Worm (Caenorhabditis elegans): ENCODE data around the gene lst-6.

lst-6 gene

DNA sequence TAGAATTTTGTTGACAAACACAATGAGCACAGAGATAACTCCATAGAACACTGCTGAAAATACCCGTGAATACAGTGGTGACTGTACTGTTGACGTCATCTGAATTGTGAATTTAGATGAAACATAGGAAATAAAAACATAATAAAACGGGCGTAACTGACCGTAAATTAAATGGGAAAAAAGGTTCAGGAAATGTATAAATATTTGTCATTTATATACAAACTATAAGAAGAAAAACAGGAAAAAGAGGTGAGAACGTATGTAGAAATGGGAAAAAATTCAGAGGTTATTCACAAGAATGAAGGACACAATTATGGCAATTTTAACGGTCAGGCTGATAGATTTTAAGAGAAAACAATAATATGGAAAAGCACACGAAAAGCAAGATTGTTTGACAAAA is 9.7 kb downstream of the lst-6 start, which contains the start of gene sqv-7:
Gene sqv-7, minus strand, starts transcription at position 101 of the 400 bp plus-strand sequence.
- TF ChIP-seq B0310.2 (tag; optimal IDR thresholded peaks at IDR 0.05) (no peak), tbx-11 (GFP tag; IDR thresholded peaks at IDR 0.05) (no peak), ama-1 (optimal IDR thresholded peaks at IDR 0.05) (no peak), sea-1 (GFP tag; conservative IDR thresholded peaks at IDR 0.05) (no peak), ceh-13 (GFP tag; optimal IDR thresholded peaks at IDR 0.05) (no peak), scrt-1 (GFP tag; IDR thresholded peaks at IDR 0.05) (no peak), hmg-4 (GFP tag; optimal IDR thresholded peaks at IDR 0.05) (no peak), ets-7 (tag; optimal IDR thresholded peaks at IDR 0.05) (no peak), tra-4 (tag; optimal IDR thresholded peaks at IDR 0.05) (no peak), hmbx-1 (tag; optimal IDR thresholded peaks at IDR 0.05) (no peak), pes-1 (GFP tag; IDR thresholded peaks at IDR 0.05) (no peak), ceh-36 (tag; optimal IDR thresholded peaks at IDR 0.05) (no peak), F13C5.2 (tag; optimal IDR thresholded peaks at IDR 0.05) (no peak), flt-1 (GFP tag; IDR thresholded peaks at IDR 0.05) (no peak), hnd-1 (tag; optimal IDR thresholded peaks at IDR 0.05) (no peak), aly-1 (tag; optimal IDR thresholded peaks at IDR 0.05) (no peak), tbx-37 (GFP tag; conservative IDR thresholded peaks at IDR 0.05) (no peak)

DNA sequence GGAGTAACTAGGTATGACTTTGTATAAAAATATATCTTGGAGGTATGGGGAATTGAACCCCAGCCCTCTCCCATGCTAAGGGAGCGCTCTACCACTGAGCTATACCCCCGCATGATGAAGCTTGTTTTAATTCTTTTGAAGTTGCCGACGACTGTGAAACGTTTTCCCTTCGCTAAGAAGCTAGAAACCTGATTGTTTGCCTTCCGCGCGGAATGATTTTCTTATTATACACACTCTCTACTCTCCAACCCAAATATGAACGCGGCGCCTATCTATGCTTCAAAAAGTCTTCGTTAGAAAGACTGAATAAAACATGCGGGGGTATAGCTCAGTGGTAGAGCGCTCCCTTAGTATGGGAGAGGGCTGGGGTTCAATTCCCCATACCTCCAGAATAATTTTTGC is 19.4 kb downstream of the lst-6 start:
- TF ChIP-seq hnd-1 (tag; optimal IDR thresholded peaks at IDR 0.05) (no peak), B0310.2 (tag; optimal IDR thresholded peaks at IDR 0.05) (no peak), tbx-37 (GFP tag; conservative IDR thresholded peaks at IDR 0.05) (0 out of 2 replicates have a peak, but pooled peaks have one; percentile 17), sea-1 (GFP tag; conservative IDR thresholded peaks at IDR 0.05) (no peak), scrt-1 (GFP tag; IDR thresholded peaks at IDR 0.05) (no peak), tbx-11 (GFP tag; IDR thresholded peaks at IDR 0.05) (0 out of 2 replicates have a peak, but pooled peaks have one; percentile 39)

DNA sequence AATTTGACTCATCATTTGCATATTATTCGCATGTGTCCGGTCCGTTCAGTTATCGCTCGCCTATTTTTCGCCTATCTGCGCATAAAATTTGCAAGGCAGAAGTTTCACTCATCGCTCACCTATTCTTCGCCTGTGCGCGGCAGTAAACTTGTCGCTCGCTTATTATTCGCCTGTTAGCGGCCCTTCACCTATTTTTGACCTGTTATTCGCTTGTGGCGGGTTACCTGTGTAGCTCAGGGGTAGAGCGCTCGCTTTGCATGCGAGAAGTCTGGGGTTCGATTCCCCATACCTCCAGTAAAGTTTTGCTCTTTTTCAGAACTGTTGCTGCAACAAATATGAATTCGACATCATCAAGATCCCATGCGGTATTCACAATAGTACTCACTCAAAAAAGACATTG is 20.9 kb downstream of the lst-6 start:
- TF ChIP-seq B0310.2 (tag; optimal IDR thresholded peaks at IDR 0.05) (peak; percentile 78), flt-1 (GFP tag; IDR thresholded peaks at IDR 0.05) (peak; percentile 98), ceh-13 (GFP tag; optimal IDR thresholded peaks at IDR 0.05) (peak; percentile 77), ceh-36 (tag; optimal IDR thresholded peaks at IDR 0.05) (peak; percentile 97), hnd-1 (tag; optimal IDR thresholded peaks at IDR 0.05) (peak; percentile 67), ets-7 (tag; optimal IDR thresholded peaks at IDR 0.05) (peak; percentile 57), hmbx-1 (tag; optimal IDR thresholded peaks at IDR 0.05) (peak; percentile 68), tra-4 (tag; optimal IDR thresholded peaks at IDR 0.05) (peak; percentile 72), tbx-11 (GFP tag; IDR thresholded peaks at IDR 0.05) (peak; percentile 90), tbx-37 (GFP tag; conservative IDR thresholded peaks at IDR 0.05) (peak; percentile 89), F13C5.2 (tag; optimal IDR thresholded peaks at IDR 0.05) (peak; percentile 80), scrt-1 (GFP tag; IDR thresholded peaks at IDR 0.05) (peak; percentile 97), pes-1 (GFP tag; IDR thresholded peaks at IDR 0.05) (peak; percentile 96), aly-1 (tag; optimal IDR thresholded peaks at IDR 0.05) (peak; percentile 81), sea-1 (GFP tag; conservative IDR thresholded peaks at IDR 0.05) (peak; percentile 96), hmg-4 (GFP tag; optimal IDR thresholded peaks at IDR 0.05) (peak; percentile 97)

DNA sequence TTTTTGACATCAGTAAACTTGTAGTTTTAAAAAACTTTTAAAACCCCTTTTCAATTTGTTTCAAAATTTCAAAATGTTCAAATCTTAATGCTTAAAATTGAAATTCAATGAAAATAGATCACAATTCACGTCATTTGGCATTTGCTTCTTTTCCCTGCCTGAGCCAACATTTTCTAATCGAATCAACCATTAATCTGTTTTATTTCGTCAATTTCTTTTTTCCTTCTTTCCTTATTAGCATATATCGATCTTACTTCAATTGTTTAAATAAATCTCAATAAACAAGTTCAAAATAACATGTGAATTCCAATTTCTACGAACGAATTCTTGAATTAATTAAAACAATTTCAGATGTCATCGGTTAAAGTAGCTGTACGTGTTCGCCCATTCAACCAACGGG is 26.7 kb downstream of the lst-6 start:
- TF ChIP-seq F13C5.2 (tag; optimal IDR thresholded peaks at IDR 0.05), result no peak
- TF ChIP-seq tra-4 (tag; optimal IDR thresholded peaks at IDR 0.05), result no peak
- TF ChIP-seq pes-1 (GFP tag; IDR thresholded peaks at IDR 0.05), result no peak
- TF ChIP-seq hmg-4 (GFP tag; optimal IDR thresholded peaks at IDR 0.05), result no peak
- TF ChIP-seq ceh-36 (tag; optimal IDR thresholded peaks at IDR 0.05), result no peak
- no peak for TF ChIP-seq aly-1 (tag; optimal IDR thresholded peaks at IDR 0.05)
- TF ChIP-seq ama-1 (optimal IDR thresholded peaks at IDR 0.05), result no peak
- TF ChIP-seq tbx-37 (GFP tag; conservative IDR thresholded peaks at IDR 0.05), result no peak
- TF ChIP-seq sea-1 (GFP tag; conservative IDR thresholded peaks at IDR 0.05), result no peak
- TF ChIP-seq ceh-13 (GFP tag; optimal IDR thresholded peaks at IDR 0.05), result no peak
- no peak for TF ChIP-seq scrt-1 (GFP tag; IDR thresholded peaks at IDR 0.05)

DNA sequence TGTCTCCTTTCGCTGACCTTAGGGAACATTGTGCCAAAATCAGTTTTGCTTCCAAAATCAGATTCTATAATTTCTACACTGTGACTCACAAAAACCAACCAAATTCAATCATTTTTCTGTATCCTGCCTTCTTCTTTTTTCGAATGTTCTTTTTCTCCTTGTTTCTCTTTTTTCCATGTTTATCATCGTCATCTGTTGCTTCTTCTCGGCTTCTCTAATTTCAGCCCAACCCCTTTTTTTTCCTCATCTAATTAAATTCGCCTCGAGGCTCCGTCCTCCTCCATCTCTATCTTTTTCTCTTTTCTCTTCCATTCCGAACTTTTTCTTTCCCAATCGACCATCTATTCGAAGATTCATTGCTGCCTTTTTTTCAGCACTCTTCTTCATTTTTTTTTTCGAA is 27.6 kb downstream of the lst-6 start, which contains the start of gene unc-104:
Gene unc-104, plus strand, starts transcription at position 311 of the 400 bp plus-strand sequence.
- no peak for TF ChIP-seq ama-1 (optimal IDR thresholded peaks at IDR 0.05)
- no peak for TF ChIP-seq pes-1 (GFP tag; IDR thresholded peaks at IDR 0.05)
- TF ChIP-seq hnd-1 (tag; optimal IDR thresholded peaks at IDR 0.05), result no peak
- no peak for TF ChIP-seq aly-1 (tag; optimal IDR thresholded peaks at IDR 0.05)
- no peak for TF ChIP-seq B0310.2 (tag; optimal IDR thresholded peaks at IDR 0.05)
- no peak for TF ChIP-seq hmg-4 (GFP tag; optimal IDR thresholded peaks at IDR 0.05)
- no peak for TF ChIP-seq ceh-36 (tag; optimal IDR thresholded peaks at IDR 0.05)
- no peak for TF ChIP-seq ets-7 (tag; optimal IDR thresholded peaks at IDR 0.05)
- no peak for TF ChIP-seq sea-1 (GFP tag; conservative IDR thresholded peaks at IDR 0.05)

DNA sequence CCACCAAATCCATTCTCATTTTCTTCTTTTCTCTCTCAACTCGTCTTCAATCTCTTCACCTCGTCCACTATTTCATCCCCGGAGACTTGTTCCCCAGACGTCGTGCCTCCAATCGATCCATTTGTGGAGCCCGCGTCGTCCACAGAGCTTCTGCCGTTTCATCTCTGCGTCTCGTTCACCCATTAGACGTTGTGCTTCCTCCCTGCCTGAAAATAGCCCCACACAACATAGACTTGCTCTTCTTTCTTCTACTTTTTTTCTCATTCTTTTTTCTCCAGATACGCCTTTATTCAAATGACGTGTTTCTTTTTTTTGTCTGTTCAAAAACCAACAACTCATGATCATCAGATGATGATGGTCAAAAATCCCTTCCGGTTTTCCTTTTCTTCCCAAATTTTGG is 29.4 kb downstream of the lst-6 start:
- no peak for TF ChIP-seq ets-7 (tag; optimal IDR thresholded peaks at IDR 0.05)
- no peak for TF ChIP-seq sea-1 (GFP tag; conservative IDR thresholded peaks at IDR 0.05)
- no peak for TF ChIP-seq aly-1 (tag; optimal IDR thresholded peaks at IDR 0.05)
- no peak for TF ChIP-seq F13C5.2 (tag; optimal IDR thresholded peaks at IDR 0.05)
- TF ChIP-seq ceh-13 (GFP tag; optimal IDR thresholded peaks at IDR 0.05), result no peak
- TF ChIP-seq hnd-1 (tag; optimal IDR thresholded peaks at IDR 0.05), result no peak
- no peak for TF ChIP-seq ceh-36 (tag; optimal IDR thresholded peaks at IDR 0.05)
- TF ChIP-seq pes-1 (GFP tag; IDR thresholded peaks at IDR 0.05), result no peak
- no peak for TF ChIP-seq tbx-37 (GFP tag; conservative IDR thresholded peaks at IDR 0.05)
- TF ChIP-seq B0310.2 (tag; optimal IDR thresholded peaks at IDR 0.05), result no peak
- no peak for TF ChIP-seq scrt-1 (GFP tag; IDR thresholded peaks at IDR 0.05)
- TF ChIP-seq tra-4 (tag; optimal IDR thresholded peaks at IDR 0.05), result no peak
- no peak for TF ChIP-seq hmg-4 (GFP tag; optimal IDR thresholded peaks at IDR 0.05)
- no peak for TF ChIP-seq flt-1 (GFP tag; IDR thresholded peaks at IDR 0.05)
- TF ChIP-seq ama-1 (optimal IDR thresholded peaks at IDR 0.05), result no peak
- TF ChIP-seq tbx-11 (GFP tag; IDR thresholded peaks at IDR 0.05), result no peak
- TF ChIP-seq hmbx-1 (tag; optimal IDR thresholded peaks at IDR 0.05), result no peak

DNA sequence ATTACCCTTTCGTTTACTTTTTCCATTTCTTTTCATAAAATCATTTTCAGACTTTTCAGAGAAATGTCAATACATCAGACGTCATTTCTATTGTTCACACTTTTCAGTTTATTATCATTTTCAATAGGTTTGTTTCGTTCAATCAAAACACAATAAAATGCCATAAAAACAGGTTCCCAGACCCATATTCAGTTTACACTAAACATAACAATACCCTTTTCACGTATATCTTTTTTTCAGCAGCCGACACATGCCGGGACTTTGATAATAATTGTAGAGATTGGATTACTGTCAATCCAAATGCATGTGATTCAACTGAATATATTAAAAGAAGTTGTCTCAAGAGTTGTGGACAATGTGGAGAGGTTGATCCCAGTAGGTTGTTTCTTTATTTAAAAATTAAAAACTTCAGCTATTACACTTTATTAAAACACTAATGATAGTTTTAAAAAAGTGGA is 32.5 kb downstream of the lst-6 start, which contains the start of gene C15F1.1:
Gene C15F1.1, plus strand, starts transcription at position 51 of the 458 bp plus-strand sequence.
- TF ChIP-seq flt-1 (GFP tag; IDR thresholded peaks at IDR 0.05), result no peak
- no peak for TF ChIP-seq ceh-36 (tag; optimal IDR thresholded peaks at IDR 0.05)
- TF ChIP-seq sea-1 (GFP tag; conservative IDR thresholded peaks at IDR 0.05), result no peak
- no peak for TF ChIP-seq hmbx-1 (tag; optimal IDR thresholded peaks at IDR 0.05)
- no peak for TF ChIP-seq F13C5.2 (tag; optimal IDR thresholded peaks at IDR 0.05)
- TF ChIP-seq scrt-1 (GFP tag; IDR thresholded peaks at IDR 0.05), result no peak
- TF ChIP-seq hmg-4 (GFP tag; optimal IDR thresholded peaks at IDR 0.05), result no peak
- no peak for TF ChIP-seq tra-4 (tag; optimal IDR thresholded peaks at IDR 0.05)
- no peak for TF ChIP-seq ama-1 (optimal IDR thresholded peaks at IDR 0.05)
- TF ChIP-seq pes-1 (GFP tag; IDR thresholded peaks at IDR 0.05), result no peak
- TF ChIP-seq aly-1 (tag; optimal IDR thresholded peaks at IDR 0.05), result no peak
- TF ChIP-seq tbx-37 (GFP tag; conservative IDR thresholded peaks at IDR 0.05), result no peak
- no peak for TF ChIP-seq tbx-11 (GFP tag; IDR thresholded peaks at IDR 0.05)
- no peak for TF ChIP-seq hnd-1 (tag; optimal IDR thresholded peaks at IDR 0.05)
- no peak for TF ChIP-seq B0310.2 (tag; optimal IDR thresholded peaks at IDR 0.05)
- TF ChIP-seq ceh-13 (GFP tag; optimal IDR thresholded peaks at IDR 0.05), result no peak
- TF ChIP-seq ets-7 (tag; optimal IDR thresholded peaks at IDR 0.05), result no peak
